Worm (Caenorhabditis elegans) whole organism, L3 larva: Measurements from ENCODE around the gene rde-11.

ENCODE experiments used
- R02D3.7 ChIP-seq: fragments of 150-350 bp; optimal IDR thresholded peaks from 2 replicates; lab custom pipeline; 2014; ENCODE audit warnings: missing biosample characterization, missing genetic modification characterization
- ZK546.5 ChIP-seq: sonication (generic microtip); optimal IDR thresholded peaks from 2 replicates; lab custom pipeline; 2017; ENCODE audit warnings: missing biosample characterization, missing genetic modification characterization
- aly-2 ChIP-seq: fragments of 150-350 bp; optimal IDR thresholded peaks from 2 replicates; lab custom pipeline; 2014; ENCODE audit warnings: missing biosample characterization, missing genetic modification characterization
- ama-1 ChIP-seq: fragments of 150-350 bp; optimal IDR thresholded peaks from 2 replicates; lab custom pipeline; 2018
- ceh-16 ChIP-seq: sonication (generic microtip); optimal IDR thresholded peaks from 2 replicates; lab custom pipeline; 2017; ENCODE audit warnings: missing biosample characterization, missing genetic modification characterization
- ceh-9 ChIP-seq: sonication (generic microtip); optimal IDR thresholded peaks from 2 replicates; lab custom pipeline; 2018; ENCODE audit warnings: missing biosample characterization, missing genetic modification characterization
- daf-12 ChIP-seq: fragments of 150-350 bp; optimal IDR thresholded peaks from 2 replicates; lab custom pipeline; 2014; ENCODE audit warnings: missing biosample characterization, missing genetic modification reagents, missing genetic modification characterization
- egl-27 ChIP-seq: sonication (generic microtip); optimal IDR thresholded peaks from 4 replicates; lab custom pipeline; 2017; ENCODE audit warnings: missing biosample characterization, missing genetic modification reagents, missing genetic modification characterization
- egl-5 ChIP-seq: fragments of 150-350 bp; optimal IDR thresholded peaks from 2 replicates; lab custom pipeline; 2017; ENCODE audit warnings: missing biosample characterization, missing genetic modification reagents, missing genetic modification characterization, inconsistent platforms
- elt-1 ChIP-seq: fragments of 150-350 bp; optimal IDR thresholded peaks from 2 replicates; lab custom pipeline; 2014; ENCODE audit warnings: missing biosample characterization, missing genetic modification characterization
- elt-2 ChIP-seq: sonication (generic microtip); optimal IDR thresholded peaks from 2 replicates; lab custom pipeline; 2016; ENCODE audit warnings: missing genetic modification reagents, mild to moderate bottlenecking, missing genetic modification characterization, missing compliant biosample characterization
- fkh-2 ChIP-seq: fragments of 150-350 bp; optimal IDR thresholded peaks from 2 replicates; lab custom pipeline; 2014; ENCODE audit warnings: missing biosample characterization, missing genetic modification reagents, missing genetic modification characterization
- fos-1 ChIP-seq: fragments of 150-350 bp; optimal IDR thresholded peaks from 2 replicates; lab custom pipeline; 2014; ENCODE audit warnings: missing biosample characterization, missing genetic modification characterization
- jun-1 ChIP-seq: fragments of 150-350 bp; optimal IDR thresholded peaks from 2 replicates; lab custom pipeline; 2014; ENCODE audit warnings: missing biosample characterization, missing genetic modification reagents, missing genetic modification characterization
- lin-39 ChIP-seq: fragments of 150-350 bp; optimal IDR thresholded peaks from 2 replicates; lab custom pipeline; 2018; ENCODE audit warnings: missing biosample characterization, missing genetic modification reagents, missing genetic modification characterization
- lsy-12 ChIP-seq: sonication (generic microtip); optimal IDR thresholded peaks from 2 replicates; lab custom pipeline; 2016; ENCODE audit warnings: mild to moderate bottlenecking, missing genetic modification characterization, missing compliant biosample characterization
- nfya-1 ChIP-seq: sonication (generic microtip); optimal IDR thresholded peaks from 2 replicates; lab custom pipeline; 2017; ENCODE audit warnings: missing genetic modification characterization, mild to moderate bottlenecking, missing compliant biosample characterization, antibody characterized with exemption, moderate library complexity; ENCODE audit not compliant: insufficient read depth
- nhr-12 ChIP-seq: fragments of 150-350 bp; optimal IDR thresholded peaks from 2 replicates; lab custom pipeline; 2014; ENCODE audit warnings: missing biosample characterization, missing genetic modification characterization
- nhr-23 ChIP-seq: fragments of 150-350 bp; optimal IDR thresholded peaks from 2 replicates; lab custom pipeline; 2014; ENCODE audit warnings: missing biosample characterization, missing genetic modification reagents, missing genetic modification characterization
- nhr-237 ChIP-seq: fragments of 150-350 bp; optimal IDR thresholded peaks from 2 replicates; lab custom pipeline; 2014; ENCODE audit warnings: missing biosample characterization, missing genetic modification characterization
- nhr-25 ChIP-seq: sonication (generic microtip); optimal IDR thresholded peaks from 2 replicates; lab custom pipeline; 2017; ENCODE audit warnings: missing biosample characterization, missing genetic modification characterization
- nhr-43 ChIP-seq: sonication (generic microtip); optimal IDR thresholded peaks from 2 replicates; lab custom pipeline; 2016; ENCODE audit warnings: mild to moderate bottlenecking, missing genetic modification characterization, missing compliant biosample characterization; ENCODE audit not compliant: poor library complexity, severe bottlenecking
- nhr-76 ChIP-seq: fragments of 150-350 bp; sonication (generic microtip); optimal IDR thresholded peaks from 5 replicates; lab custom pipeline; 2014; ENCODE audit warnings: missing biosample characterization, missing genetic modification characterization
- nhr-77 ChIP-seq: fragments of 150-350 bp; optimal IDR thresholded peaks from 2 replicates; lab custom pipeline; 2014; ENCODE audit warnings: missing biosample characterization, missing genetic modification characterization
- pqm-1 ChIP-seq: fragments of 150-350 bp; optimal IDR thresholded peaks from 2 replicates; lab custom pipeline; 2017; ENCODE audit warnings: missing biosample characterization, missing genetic modification characterization, inconsistent platforms
- sea-2 ChIP-seq: fragments of 150-350 bp; sonication (generic microtip); optimal IDR thresholded peaks from 4 replicates; lab custom pipeline; 2014; ENCODE audit warnings: missing biosample characterization, missing genetic modification reagents, missing genetic modification characterization
- skn-1 ChIP-seq: fragments of 150-350 bp; optimal IDR thresholded peaks from 2 replicates; lab custom pipeline; 2014; ENCODE audit warnings: missing biosample characterization, missing genetic modification characterization
- tbx-2 ChIP-seq: sonication (generic microtip); optimal IDR thresholded peaks from 2 replicates; lab custom pipeline; 2016; ENCODE audit warnings: mild to moderate bottlenecking, missing genetic modification characterization, missing compliant biosample characterization
- zag-1 ChIP-seq: fragments of 150-350 bp; optimal IDR thresholded peaks from 2 replicates; lab custom pipeline; 2014; ENCODE audit warnings: missing biosample characterization, missing genetic modification characterization
- ztf-11 ChIP-seq: fragments of 150-350 bp; optimal IDR thresholded peaks from 2 replicates; lab custom pipeline; 2014; ENCODE audit warnings: missing biosample characterization, missing genetic modification characterization
- ztf-4 ChIP-seq: fragments of 150-350 bp; optimal IDR thresholded peaks from 2 replicates; lab custom pipeline; 2014; ENCODE audit warnings: missing biosample characterization, missing genetic modification characterization

Gene rde-11

ce11 chrIV:13118794-13119193 lies 13.8 kb downstream of the rde-11 start, which contains the start of gene unc-30:
Gene unc-30, plus strand, starts transcription at chrIV:13118977.
- TF ChIP-seq elt-1 = no peak
- TF ChIP-seq lin-39 = peak; percentile 34
- peak; percentile 58 for TF ChIP-seq nfya-1 (tag; lab: Kevin White, UChicago)

ce11 chrIV:13121396-13121795 lies 16.4 kb downstream of the rde-11 start:
- no peak for TF ChIP-seq nhr-23 (tag; lab: Kevin White, UChicago)
- TF ChIP-seq ceh-9 (tag; lab: Kevin White, UChicago) = no peak
- no peak for TF ChIP-seq fkh-2 (tag; lab: Kevin White, UChicago)

ce11 chrIV:13125999-13126398 lies 21.0 kb downstream of the rde-11 start:
- TF ChIP-seq nhr-43 (no peak), lsy-12 (tag; lab: Kevin White, UChicago) (no peak), egl-5 (tag; lab: Kevin White, UChicago) (no peak), daf-12 (no peak), nhr-25 (no peak), elt-2 (tag; lab: Kevin White, UChicago) (no peak), jun-1 (tag; lab: Kevin White, UChicago) (no peak)

- TF ChIP-seq nhr-12 (tag; lab: Kevin White, UChicago) (no peak), sea-2 (no peak), zag-1 (tag; lab: Kevin White, UChicago) (no peak), ZK546.5 (tag; lab: Kevin White, UChicago) (no peak), pqm-1 (tag; lab: Kevin White, UChicago) (no peak)
Observed at ce11 chrIV:13127720-13128119, 22.7 kb downstream of the rde-11 start.

DNA sequence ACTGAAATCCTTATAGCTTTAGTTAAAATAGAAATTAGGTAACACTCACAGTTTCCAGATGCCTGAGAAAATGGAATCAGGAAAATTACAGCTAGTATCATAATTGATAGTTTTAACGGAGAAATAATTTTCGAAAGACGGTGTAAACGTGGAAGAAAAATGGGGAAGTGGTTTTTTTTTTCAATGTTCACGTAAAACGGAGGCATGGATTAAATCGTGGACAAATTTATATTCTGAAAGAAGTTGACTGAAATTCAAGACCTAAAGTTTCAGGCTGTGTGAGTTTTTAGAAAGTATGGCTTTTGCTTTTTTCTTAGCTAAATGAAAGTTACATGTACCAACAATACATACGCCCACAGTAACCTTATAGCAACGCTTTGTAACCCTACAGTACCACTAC lies 37.3 kb downstream of the rde-11 start, which contains the start of gene spe-43:
spe-43 (minus strand) TSS at position 101 of the 400 bp plus-strand sequence.
- TF ChIP-seq skn-1 (no peak), zag-1 (tag; lab: Kevin White, UChicago) (no peak), egl-27 (tag; lab: Kevin White, UChicago) (no peak), tbx-2 (tag; lab: Kevin White, UChicago) (no peak), ceh-16 (tag; lab: Kevin White, UChicago) (no peak), nfya-1 (tag; lab: Kevin White, UChicago) (no peak), ztf-11 (tag; lab: Kevin White, UChicago) (no peak), ztf-4 (tag; lab: Kevin White, UChicago) (no peak), R02D3.7 (tag; lab: Kevin White, UChicago) (no peak), nhr-76 (tag; lab: Kevin White, UChicago) (no peak), nhr-23 (tag; lab: Kevin White, UChicago) (no peak), lin-39 (no peak), fos-1 (tag; lab: Kevin White, UChicago) (no peak), ama-1 (lab: Kevin White, UChicago) (no peak), pqm-1 (tag; lab: Kevin White, UChicago) (no peak), aly-2 (tag; lab: Kevin White, UChicago) (no peak)

- no peak for TF ChIP-seq nhr-12 (tag; lab: Kevin White, UChicago)
- TF ChIP-seq nhr-77 (tag; lab: Kevin White, UChicago) = no peak
- TF ChIP-seq lsy-12 (tag; lab: Kevin White, UChicago) = no peak
- TF ChIP-seq nhr-76 (tag; lab: Kevin White, UChicago) = no peak
- no peak for TF ChIP-seq fos-1 (tag; lab: Kevin White, UChicago)
- no peak for TF ChIP-seq elt-2 (tag; lab: Kevin White, UChicago)
- no peak for TF ChIP-seq nhr-237 (tag; lab: Kevin White, UChicago)
- no peak for TF ChIP-seq ztf-11 (tag; lab: Kevin White, UChicago)
- TF ChIP-seq skn-1 = no peak
- no peak for TF ChIP-seq egl-27 (tag; lab: Kevin White, UChicago)
- no peak for TF ChIP-seq nhr-23 (tag; lab: Kevin White, UChicago)
- no peak for TF ChIP-seq tbx-2 (tag; lab: Kevin White, UChicago)
Observed at ce11 chrIV:13149276-13149675, 44.3 kb downstream of the rde-11 start, which contains the start of gene nlp-79. Gene nlp-79, plus strand, starts transcription at chrIV:13149576.
